Worm (Caenorhabditis elegans) whole organism, young adult: Measurements from ENCODE around the gene sre-7.
A peak's percentile ranks its signal among the peaks of the same experiment; 100 is the strongest.

ENCODE experiments used
- B0035.1 ChIP-seq: sonication (generic microtip); optimal IDR thresholded peaks from 2 replicates; lab custom pipeline; 2016; ENCODE audit warnings: missing genetic modification characterization, mild to moderate bottlenecking, missing compliant biosample characterization, missing genotype, missing genetic modification reagents
- F23B12.7 ChIP-seq: sonication (generic microtip); optimal IDR thresholded peaks from 2 replicates; lab custom pipeline; 2017; ENCODE audit warnings: missing genetic modification characterization, mild to moderate bottlenecking, missing compliant biosample characterization, antibody characterized with exemption, moderate library complexity; ENCODE audit not compliant: insufficient read depth
- F37B4.10 ChIP-seq: fragments of 200-800 bp; sonication (Bioruptor generic); IDR thresholded peaks from 2 replicates; pipeline ENCODE4 v1.3.6; 2022; ENCODE audit warnings: missing genetic modification characterization, missing compliant biosample characterization
- F52B5.7 ChIP-seq: sonication (generic microtip); optimal IDR thresholded peaks from 2 replicates; lab custom pipeline; 2016; ENCODE audit warnings: mild to moderate bottlenecking, missing genetic modification characterization, missing compliant biosample characterization
- F57A8.1 ChIP-seq: fragments of 200-800 bp; sonication (Bioruptor generic); optimal IDR thresholded peaks from 2 replicates; lab custom pipeline; 2018; ENCODE audit warnings: mild to moderate bottlenecking, missing genetic modification characterization, moderate library complexity, missing compliant biosample characterization
- K11D2.4 ChIP-seq: fragments of 200-800 bp; sonication (Bioruptor generic); IDR thresholded peaks from 2 replicates; pipeline ENCODE4 v1.3.6; 2022; ENCODE audit warnings: missing genetic modification reagents, missing genetic modification characterization, missing compliant biosample characterization
- K12H6.12 ChIP-seq: fragments of 200-800 bp; sonication (Bioruptor generic); optimal IDR thresholded peaks from 2 replicates; lab custom pipeline; 2018; ENCODE audit warnings: mild to moderate bottlenecking, missing genetic modification characterization, missing compliant biosample characterization
- T26A5.8 ChIP-seq: sonication (generic microtip); optimal IDR thresholded peaks from 2 replicates; lab custom pipeline; 2016; ENCODE audit warnings: missing genetic modification characterization, missing compliant biosample characterization
- Y53G8AR.9 ChIP-seq: fragments of 200-800 bp; sonication (Bioruptor generic); conservative IDR thresholded peaks from 2 replicates; pipeline ENCODE4 v1.3.6; 2022; ENCODE audit warnings: missing genetic modification reagents, missing genetic modification characterization, missing compliant biosample characterization
- Y67H2A.10 ChIP-seq: fragments of 200-800 bp; sonication (Bioruptor generic); conservative IDR thresholded peaks from 2 replicates; pipeline ENCODE4 v1.3.6; 2022; ENCODE audit warnings: missing genetic modification reagents, missing genetic modification characterization, missing compliant biosample characterization
- Y79H2A.3 ChIP-seq: fragments of 200-800 bp; sonication (Bioruptor generic); conservative IDR thresholded peaks from 2 replicates; pipeline ENCODE4 v1.3.6; 2022; ENCODE audit warnings: missing genetic modification reagents, missing genetic modification characterization, missing compliant biosample characterization
- aptf-2 ChIP-seq: fragments of 200-800 bp; sonication (Bioruptor generic); conservative IDR thresholded peaks from 2 replicates; pipeline ENCODE4 v1.3.6; 2022; ENCODE audit warnings: missing genetic modification reagents, missing genetic modification characterization, missing compliant biosample characterization
- aptf-3 ChIP-seq: fragments of 200-800 bp; sonication (Bioruptor generic); IDR thresholded peaks from 2 replicates; pipeline ENCODE4 v1.3.6; 2022; ENCODE audit warnings: missing genetic modification characterization, missing compliant biosample characterization
- atf-7 ChIP-seq: sonication (generic microtip); optimal IDR thresholded peaks from 2 replicates; lab custom pipeline; 2017; ENCODE audit warnings: mild to moderate bottlenecking, missing genetic modification characterization, missing compliant biosample characterization
- athp-1 ChIP-seq: sonication (generic microtip); optimal IDR thresholded peaks from 2 replicates; lab custom pipeline; 2017; ENCODE audit warnings: mild to moderate bottlenecking, missing genetic modification characterization, missing compliant biosample characterization
- bed-1 ChIP-seq: fragments of 200-800 bp; sonication (Bioruptor generic); IDR thresholded peaks from 2 replicates; pipeline ENCODE4 v1.3.6; 2022; ENCODE audit warnings: missing genetic modification reagents, missing genetic modification characterization, missing compliant biosample characterization
- ceh-79 ChIP-seq: sonication (generic microtip); optimal IDR thresholded peaks from 2 replicates; lab custom pipeline; 2017; ENCODE audit warnings: mild to moderate bottlenecking, missing genetic modification characterization, missing compliant biosample characterization
- ceh-91 ChIP-seq: fragments of 200-800 bp; sonication (Bioruptor generic); IDR thresholded peaks from 2 replicates; pipeline ENCODE4 v1.3.6; 2022; ENCODE audit warnings: missing genetic modification reagents, missing genetic modification characterization, missing compliant biosample characterization
- die-1 ChIP-seq: sonication (generic microtip); optimal IDR thresholded peaks from 2 replicates; lab custom pipeline; 2016; ENCODE audit warnings: missing genotype, mild to moderate bottlenecking, missing genetic modification characterization, missing compliant biosample characterization
- egrh-3 ChIP-seq: fragments of 200-800 bp; sonication (Bioruptor generic); IDR thresholded peaks from 2 replicates; pipeline ENCODE4 v1.3.6; 2022; ENCODE audit warnings: missing genetic modification reagents, missing genetic modification characterization, missing compliant biosample characterization
- fkh-3 ChIP-seq: sonication (generic microtip); optimal IDR thresholded peaks from 2 replicates; lab custom pipeline; 2016; ENCODE audit warnings: mild to moderate bottlenecking, missing genetic modification characterization, missing compliant biosample characterization
- lin-40 ChIP-seq: sonication (generic microtip); optimal IDR thresholded peaks from 2 replicates; lab custom pipeline; 2016; ENCODE audit warnings: missing genetic modification characterization, mild to moderate bottlenecking, missing compliant biosample characterization, missing genotype, missing genetic modification reagents
- madf-10 ChIP-seq: sonication (generic microtip); optimal IDR thresholded peaks from 2 replicates; lab custom pipeline; 2016; ENCODE audit warnings: mild to moderate bottlenecking, missing genetic modification characterization, missing compliant biosample characterization
- nfya-1 ChIP-seq: sonication (generic microtip); optimal IDR thresholded peaks from 2 replicates; lab custom pipeline; 2017; ENCODE audit warnings: antibody characterized with exemption, missing compliant biosample characterization, missing genetic modification characterization, borderline replicate concordance; ENCODE audit not compliant: insufficient read depth
- nfyb-1 ChIP-seq: fragments of 200-800 bp; sonication (Bioruptor generic); IDR thresholded peaks from 2 replicates; pipeline ENCODE4 v1.3.6; 2022; ENCODE audit warnings: missing genetic modification reagents, missing genetic modification characterization, missing compliant biosample characterization
- nhr-90 ChIP-seq: sonication (generic microtip); optimal IDR thresholded peaks from 2 replicates; lab custom pipeline; 2016; ENCODE audit warnings: missing genotype, mild to moderate bottlenecking, missing genetic modification characterization, missing compliant biosample characterization
- pha-4 ChIP-seq: fragments of 150-350 bp; sonication (generic microtip); optimal IDR thresholded peaks from 2 replicates; lab custom pipeline; 2014; ENCODE audit warnings: missing biosample characterization, missing genetic modification reagents, missing genetic modification characterization
- rec-8 ChIP-seq, 2 experiments: sonication (generic microtip); optimal IDR thresholded peaks; 2 replicates each; lab custom pipeline; 2016; ENCODE audit warnings: mild to moderate bottlenecking in 2 of 2, missing genetic modification characterization in 2 of 2, missing genetic modification reagents in 2 of 2, missing genotype in 2 of 2, missing biosample characterization in 1 of 2, missing compliant biosample characterization in 1 of 2, moderate library complexity in 1 of 2
- rpc-1 ChIP-seq, 2 experiments: fragments of 150-350 bp in 1 of 2; sonication (generic microtip) in 1 of 2; optimal IDR thresholded peaks; 2 replicates each; lab custom pipeline; 2014 to 2018; ENCODE audit warnings: missing biosample characterization in 1 of 2, missing genetic modification characterization in 1 of 2, missing genetic modification reagents in 1 of 2, missing genotype in 1 of 2
- snpc-1.3 ChIP-seq: sonication (generic microtip); optimal IDR thresholded peaks from 2 replicates; lab custom pipeline; 2017; ENCODE audit warnings: missing genetic modification characterization, mild to moderate bottlenecking, missing compliant biosample characterization, antibody characterized with exemption, moderate library complexity, missing genotype, missing genetic modification reagents; ENCODE audit not compliant: insufficient read depth
- snpc-4 ChIP-seq, 5 experiments: fragments of 150-350 bp in 1 of 5; sonication (generic microtip) in 4 of 5; optimal IDR thresholded peaks; 2 replicates each; lab custom pipeline; 2014 to 2018; ENCODE audit warnings: missing genetic modification characterization in 5 of 5, missing biosample characterization in 3 of 5, antibody characterized with exemption in 2 of 5, mild to moderate bottlenecking in 2 of 5, missing compliant biosample characterization in 2 of 5, missing genotype in 2 of 5, moderate library complexity in 2 of 5, missing genetic modification reagents in 1 of 5
- somi-1 ChIP-seq: fragments of 200-800 bp; sonication (Bioruptor generic); optimal IDR thresholded peaks from 2 replicates; lab custom pipeline; 2018; ENCODE audit warnings: mild to moderate bottlenecking, missing genetic modification characterization, missing compliant biosample characterization
- sptf-2 ChIP-seq: fragments of 200-800 bp; sonication (Bioruptor generic); optimal IDR thresholded peaks from 2 replicates; lab custom pipeline; 2018; ENCODE audit warnings: mild to moderate bottlenecking, missing genetic modification characterization, missing compliant biosample characterization
- unc-130 ChIP-seq: sonication (generic microtip); optimal IDR thresholded peaks from 2 replicates; lab custom pipeline; 2016; ENCODE audit warnings: missing genetic modification reagents, missing genetic modification characterization, missing compliant biosample characterization
- ztf-26 ChIP-seq: sonication (generic microtip); optimal IDR thresholded peaks from 2 replicates; lab custom pipeline; 2017; ENCODE audit warnings: missing genetic modification characterization, missing compliant biosample characterization

The sre-7 gene

DNA sequence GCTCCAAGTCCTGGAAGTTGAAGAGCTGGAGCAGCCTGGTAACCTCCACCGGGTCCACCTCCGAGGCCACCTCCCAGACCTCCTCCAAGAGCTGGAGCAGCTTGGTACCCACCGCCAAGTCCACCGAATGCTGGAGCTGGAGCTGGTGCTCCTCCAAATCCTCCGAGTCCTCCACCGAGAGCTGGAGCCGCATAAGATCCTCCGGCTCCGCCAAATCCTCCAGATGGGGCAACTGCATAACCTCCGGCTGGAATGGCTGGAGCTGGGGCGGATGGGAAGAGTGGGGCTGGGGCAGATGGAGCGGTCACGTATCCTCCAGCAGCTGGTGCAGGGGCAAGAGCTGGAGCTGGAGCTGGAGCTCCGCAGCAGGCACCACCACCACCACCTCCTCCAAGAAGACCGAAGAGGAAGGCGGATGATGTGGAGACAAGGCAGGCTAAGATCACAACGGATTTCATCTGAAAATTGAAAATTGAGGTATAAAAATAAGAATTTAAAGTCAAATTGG is 3.3 kb upstream of the sre-7 start, which contains the start of gene K02E11.10:
TSS of gene K02E11.10 (minus strand) at position 458 of the 508 bp plus-strand sequence.
- no peak for TF ChIP-seq nhr-90 (tag; lab: Kevin White, UChicago)
- TF ChIP-seq bed-1 (GFP tag; lab: Robert Waterston, UW), result 0 out of 2 replicates have a peak, but pooled peaks have one; percentile 28
- peak; percentile 13 for TF ChIP-seq fkh-3 (tag; lab: Kevin White, UChicago)
- TF ChIP-seq Y53G8AR.9, result no peak
- TF ChIP-seq F52B5.7 (tag; lab: Kevin White, UChicago), result no peak
- peak; percentile 96 for TF ChIP-seq egrh-3 (GFP tag; lab: Robert Waterston, UW)
- TF ChIP-seq lin-40 (tag; lab: Kevin White, UChicago), result no peak

- TF ChIP-seq aptf-3 (GFP tag; lab: Robert Waterston, UW) (no peak), Y79H2A.3 (GFP tag; lab: Robert Waterston, UW) (no peak), atf-7 (tag; lab: Kevin White, UChicago) (no peak)
- TF ChIP-seq, all 124 proteins: peak for 0
Observed at ce11 chrV:14246761-14247160, 2.8 kb downstream of the sre-7 start, which contains the start of gene K02E11.3. Gene K02E11.3 (minus strand): TSS chrV:14246861.

DNA sequence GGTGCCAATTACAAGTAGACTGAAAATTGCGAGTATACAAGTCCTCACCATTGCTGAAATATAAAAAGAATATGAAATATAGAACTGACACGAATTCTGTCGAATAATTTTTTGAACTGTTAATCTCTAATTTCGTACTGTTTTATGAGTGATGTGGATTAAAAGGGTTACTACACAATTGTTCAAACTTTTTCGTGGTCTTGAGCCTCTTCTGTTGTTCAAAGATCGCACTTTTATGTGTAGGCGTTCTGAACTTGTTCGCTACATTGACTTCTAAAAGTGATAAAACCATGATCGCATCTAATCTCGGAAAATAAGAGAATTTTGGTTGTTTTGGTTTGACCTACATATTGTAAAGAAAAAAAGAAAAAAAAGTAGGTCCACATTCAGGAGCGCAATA is 4.0 kb downstream of the sre-7 start, which contains the start of gene K02E11.4:
TSS of gene K02E11.4 (minus strand) at position 101 of the 400 bp plus-strand sequence.
- TF ChIP-seq F23B12.7 (tag; lab: Kevin White, UChicago), result no peak
- no peak for TF ChIP-seq B0035.1 (tag; lab: Kevin White, UChicago)
- TF ChIP-seq ceh-79 (tag; lab: Kevin White, UChicago), result no peak
- no peak for TF ChIP-seq F37B4.10
- no peak for TF ChIP-seq Y67H2A.10 (GFP tag; lab: Robert Waterston, UW)
- no peak for TF ChIP-seq snpc-4 (GFP tag; optimal IDR thresholded peaks at IDR 0.05; lab: Kevin White, UChicago)
- TF ChIP-seq snpc-4 (tag; optimal IDR thresholded peaks at IDR 0.05; lab: Kevin White, UChicago), result no peak
- no peak for TF ChIP-seq madf-10 (tag; lab: Kevin White, UChicago)
- no peak for TF ChIP-seq pha-4 (tag; lab: Kevin White, UChicago)
- no peak for TF ChIP-seq ztf-26
- no peak for TF ChIP-seq aptf-2 (GFP tag; lab: Robert Waterston, UW)
- no peak for TF ChIP-seq K11D2.4
- TF ChIP-seq athp-1 (tag; lab: Kevin White, UChicago), result no peak
- no peak for TF ChIP-seq nhr-90 (tag; lab: Kevin White, UChicago)
- no peak for TF ChIP-seq ceh-91
- TF ChIP-seq somi-1 (GFP tag; lab: Kevin White, UChicago), result no peak
- no peak for TF ChIP-seq snpc-1.3
- TF ChIP-seq T26A5.8 (tag; lab: Kevin White, UChicago), result no peak
- no peak for TF ChIP-seq unc-130 (GFP tag; lab: Kevin White, UChicago)

ce11 chrV:14248654-14249053 is 4.7 kb downstream of the sre-7 start, which contains the start of gene K02E11.6:
Gene K02E11.6 (plus strand): TSS chrV:14248802.
- TF ChIP-seq sptf-2 (no peak), nfya-1 (tag; lab: Kevin White, UChicago) (no peak), K12H6.12 (tag; lab: Kevin White, UChicago) (no peak), athp-1 (tag; lab: Kevin White, UChicago) (no peak), pha-4 (tag; lab: Kevin White, UChicago) (no peak), die-1 (tag; lab: Kevin White, UChicago) (no peak), rec-8 (tag; optimal IDR thresholded peaks at IDR 0.05; lab: Kevin White, UChicago) (no peak), nfyb-1 (GFP tag; lab: Robert Waterston, UW) (no peak), F57A8.1 (no peak), rpc-1 (optimal IDR thresholded peaks at IDR 0.05; lab: Kevin White, UChicago) (no peak), rpc-1 (tag; optimal IDR thresholded peaks at IDR 0.05; lab: Kevin White, UChicago) (no peak)
- TF ChIP-seq, all 124 proteins: peak for 0
